Worm (Caenorhabditis elegans) whole organism, mixed stage, embryonic: ENCODE results near the gene aff-1.
A peak's percentile ranks its signal among the peaks of the same experiment; 100 is the strongest.

Experiments
- M03D4.4 ChIP-seq: sonication (generic microtip); optimal IDR thresholded peaks from 2 replicates; lab custom pipeline; 2017; ENCODE audit warnings: mild to moderate bottlenecking, missing genetic modification characterization, missing compliant biosample characterization
- bed-3 ChIP-seq: fragments of 200-800 bp; sonication (Bioruptor generic); optimal IDR thresholded peaks from 3 replicates; lab custom pipeline; 2018; ENCODE audit warnings: mild to moderate bottlenecking, missing genetic modification characterization, moderate library complexity, missing compliant biosample characterization
- blmp-1 ChIP-seq: fragments of 150-350 bp; optimal IDR thresholded peaks from 2 replicates; lab custom pipeline; 2014; ENCODE audit warnings: missing biosample characterization, missing genetic modification characterization
- ceh-39 ChIP-seq: fragments of 150-350 bp; optimal IDR thresholded peaks from 2 replicates; lab custom pipeline; 2014; ENCODE audit warnings: missing biosample characterization, missing genetic modification characterization
- ceh-43 ChIP-seq: fragments of 200-800 bp; sonication (Bioruptor generic); optimal IDR thresholded peaks from 2 replicates; lab custom pipeline; 2018; ENCODE audit warnings: mild to moderate bottlenecking, missing genetic modification characterization, moderate library complexity, missing compliant biosample characterization
- ceh-83 ChIP-seq: fragments of 200-800 bp; sonication (Bioruptor generic); optimal IDR thresholded peaks from 2 replicates; lab custom pipeline; 2018; ENCODE audit warnings: mild to moderate bottlenecking, missing genetic modification characterization, missing compliant biosample characterization
- ces-1 ChIP-seq: fragments of 150-350 bp; optimal IDR thresholded peaks from 2 replicates; lab custom pipeline; 2014; ENCODE audit warnings: missing biosample characterization, missing genetic modification reagents, missing genetic modification characterization
- cnd-1 ChIP-seq: fragments of 200-800 bp; sonication (Bioruptor generic); optimal IDR thresholded peaks from 2 replicates; lab custom pipeline; 2018; ENCODE audit warnings: mild to moderate bottlenecking, missing genetic modification characterization, missing compliant biosample characterization
- drap-1 ChIP-seq: fragments of 200-800 bp; sonication (Bioruptor generic); optimal IDR thresholded peaks from 3 replicates; lab custom pipeline; 2018; ENCODE audit warnings: mild to moderate bottlenecking, missing genetic modification characterization, missing compliant biosample characterization
- elt-1 ChIP-seq: sonication (generic microtip); optimal IDR thresholded peaks from 2 replicates; lab custom pipeline; 2017; ENCODE audit warnings: missing genetic modification characterization, mild to moderate bottlenecking, missing compliant biosample characterization, antibody characterized with exemption, moderate library complexity, borderline replicate concordance; ENCODE audit not compliant: insufficient read depth
- elt-3 ChIP-seq: fragments of 150-350 bp; optimal IDR thresholded peaks from 2 replicates; lab custom pipeline; 2014; ENCODE audit warnings: missing biosample characterization, missing genetic modification characterization
- flh-1 ChIP-seq: fragments of 200-800 bp; sonication (Bioruptor generic); optimal IDR thresholded peaks from 2 replicates; lab custom pipeline; 2018; ENCODE audit warnings: mild to moderate bottlenecking, missing genetic modification characterization, moderate library complexity, missing compliant biosample characterization
- ham-2 ChIP-seq: fragments of 200-800 bp; sonication (Bioruptor generic); optimal IDR thresholded peaks from 2 replicates; lab custom pipeline; 2018; ENCODE audit warnings: mild to moderate bottlenecking, missing genetic modification characterization, missing compliant biosample characterization
- hlh-1 ChIP-seq: fragments of 150-350 bp; optimal IDR thresholded peaks from 2 replicates; lab custom pipeline; 2014; ENCODE audit warnings: missing biosample characterization, missing genetic modification reagents, missing genetic modification characterization
- lin-13 ChIP-seq: fragments of 150-350 bp; optimal IDR thresholded peaks from 2 replicates; lab custom pipeline; 2014; ENCODE audit warnings: missing biosample characterization, missing genetic modification characterization
- lin-32 ChIP-seq: fragments of 200-800 bp; sonication (Bioruptor generic); optimal IDR thresholded peaks from 2 replicates; lab custom pipeline; 2018; ENCODE audit warnings: mild to moderate bottlenecking, missing genetic modification characterization, missing compliant biosample characterization
- lsy-2 ChIP-seq: fragments of 150-350 bp; optimal IDR thresholded peaks from 2 replicates; lab custom pipeline; 2014; ENCODE audit warnings: missing biosample characterization, missing genetic modification characterization
- mab-5 ChIP-seq: fragments of 150-350 bp; optimal IDR thresholded peaks from 2 replicates; lab custom pipeline; 2014; ENCODE audit warnings: missing biosample characterization, missing genetic modification characterization
- mep-1 ChIP-seq: fragments of 150-350 bp; optimal IDR thresholded peaks from 2 replicates; lab custom pipeline; 2017; ENCODE audit warnings: missing biosample characterization, missing genetic modification reagents, missing genetic modification characterization, inconsistent platforms
- mls-2 ChIP-seq: sonication (generic microtip); optimal IDR thresholded peaks from 2 replicates; lab custom pipeline; 2016; ENCODE audit warnings: mild to moderate bottlenecking, missing genetic modification characterization, moderate library complexity, missing compliant biosample characterization
- nhr-12 ChIP-seq: fragments of 150-350 bp; optimal IDR thresholded peaks from 2 replicates; lab custom pipeline; 2014; ENCODE audit warnings: missing biosample characterization, missing genetic modification characterization
- nhr-2 ChIP-seq: fragments of 150-350 bp; optimal IDR thresholded peaks from 2 replicates; lab custom pipeline; 2014; ENCODE audit warnings: missing biosample characterization, missing genetic modification characterization
- nhr-237 ChIP-seq: fragments of 150-350 bp; optimal IDR thresholded peaks from 2 replicates; lab custom pipeline; 2014; ENCODE audit warnings: missing biosample characterization, missing genetic modification characterization
- nhr-28 ChIP-seq: fragments of 150-350 bp; optimal IDR thresholded peaks from 2 replicates; lab custom pipeline; 2014; ENCODE audit warnings: missing biosample characterization, missing genetic modification characterization
- nhr-76 ChIP-seq: sonication (generic microtip); optimal IDR thresholded peaks from 2 replicates; lab custom pipeline; 2017; ENCODE audit warnings: missing biosample characterization, missing genetic modification characterization
- pha-4 ChIP-seq: fragments of 150-350 bp; optimal IDR thresholded peaks from 2 replicates; lab custom pipeline; 2018; ENCODE audit warnings: missing biosample characterization, missing genetic modification reagents, missing genetic modification characterization
- sem-2 ChIP-seq: fragments of 200-800 bp; sonication (Bioruptor generic); optimal IDR thresholded peaks from 2 replicates; lab custom pipeline; 2018; ENCODE audit warnings: mild to moderate bottlenecking, missing genetic modification characterization, missing compliant biosample characterization
- snpc-4 ChIP-seq: fragments of 150-350 bp; optimal IDR thresholded peaks from 2 replicates; lab custom pipeline; 2014; ENCODE audit warnings: missing biosample characterization, missing genetic modification characterization
- sptf-1 ChIP-seq: sonication (generic microtip); optimal IDR thresholded peaks from 2 replicates; lab custom pipeline; 2017; ENCODE audit warnings: mild to moderate bottlenecking, missing genetic modification characterization, moderate library complexity, missing compliant biosample characterization
- tbx-8 ChIP-seq: fragments of 200-800 bp; sonication (Bioruptor generic); optimal IDR thresholded peaks from 2 replicates; lab custom pipeline; 2018; ENCODE audit warnings: mild to moderate bottlenecking, missing genetic modification characterization, moderate library complexity, missing compliant biosample characterization
- unc-120 ChIP-seq: sonication (generic microtip); optimal IDR thresholded peaks from 2 replicates; lab custom pipeline; 2017; ENCODE audit warnings: missing genetic modification characterization, missing compliant biosample characterization; ENCODE audit not compliant: poor library complexity, severe bottlenecking
- unc-39 ChIP-seq: fragments of 150-350 bp; optimal IDR thresholded peaks from 2 replicates; lab custom pipeline; 2014; ENCODE audit warnings: missing biosample characterization, missing genetic modification characterization
- unc-62 ChIP-seq: fragments of 150-350 bp; optimal IDR thresholded peaks from 2 replicates; lab custom pipeline; 2014; ENCODE audit warnings: missing biosample characterization, missing genetic modification reagents, missing genetic modification characterization
- zip-8 ChIP-seq: fragments of 150-350 bp; optimal IDR thresholded peaks from 2 replicates; lab custom pipeline; 2014; ENCODE audit warnings: missing biosample characterization, missing genetic modification characterization
- ztf-11 ChIP-seq: fragments of 150-350 bp; optimal IDR thresholded peaks from 2 replicates; lab custom pipeline; 2014; ENCODE audit warnings: missing biosample characterization, missing genetic modification characterization

aff-1 gene

DNA sequence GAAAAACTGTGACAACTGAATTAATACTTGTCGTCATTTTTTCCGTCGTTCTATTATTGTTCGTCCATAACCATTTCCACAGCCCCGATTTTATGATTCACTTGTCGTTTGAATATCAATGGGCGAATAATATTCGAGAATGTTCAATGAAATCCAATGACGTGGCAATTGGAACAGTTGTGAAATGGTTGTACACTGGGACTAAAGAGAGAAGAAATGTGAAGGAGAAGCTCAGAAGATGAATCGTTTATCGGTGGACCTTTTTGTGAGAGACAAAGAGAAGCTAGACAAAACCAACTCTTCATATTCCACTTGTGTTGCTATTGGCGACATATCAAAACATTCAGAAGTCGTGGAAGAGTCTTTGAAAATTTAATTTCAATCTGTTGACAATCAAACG, 7.3 kb upstream of the aff-1 start, which contains the start of gene clhm-1:
TSS of gene clhm-1 (minus strand) at position 207 of the 400 bp plus-strand sequence.
- TF ChIP-seq hlh-1 (tag; lab: Kevin White, UChicago) (peak; percentile 62), elt-1 (tag; lab: Kevin White, UChicago) (no peak)

ce11 chrII:6860043-6860442, 3.5 kb downstream of the aff-1 start:
- TF ChIP-seq mep-1 (tag; lab: Kevin White, UChicago) (no peak), nhr-76 (tag; lab: Kevin White, UChicago) (no peak), lin-32 (GFP tag; lab: Kevin White, UChicago) (no peak), mab-5 (tag; lab: Kevin White, UChicago) (no peak), elt-1 (tag; lab: Kevin White, UChicago) (no peak), cnd-1 (no peak), M03D4.4 (tag; lab: Kevin White, UChicago) (no peak), ztf-11 (tag; lab: Kevin White, UChicago) (no peak), pha-4 (no peak), drap-1 (no peak)

- no peak for TF ChIP-seq ztf-11 (tag; lab: Kevin White, UChicago)
- TF ChIP-seq ham-2 = peak; percentile 46
- peak; percentile 38 for TF ChIP-seq unc-120 (tag; lab: Kevin White, UChicago)
- TF ChIP-seq mep-1 (tag; lab: Kevin White, UChicago) = peak; percentile 17
- peak; percentile 30 for TF ChIP-seq nhr-237 (tag; lab: Kevin White, UChicago)
- TF ChIP-seq snpc-4 (tag; lab: Kevin White, UChicago) = no peak
- peak; percentile 10 for TF ChIP-seq hlh-1 (tag; lab: Kevin White, UChicago)
- TF ChIP-seq sptf-1 (tag; lab: Kevin White, UChicago) = peak; percentile 71
- peak; percentile 62 for TF ChIP-seq lin-13 (tag; lab: Kevin White, UChicago)
- TF ChIP-seq pha-4 = peak; percentile 75
- no peak for TF ChIP-seq lsy-2
- peak; percentile 57 for TF ChIP-seq unc-62 (GFP tag; lab: Kevin White, UChicago)
- peak; percentile 28 for TF ChIP-seq M03D4.4 (tag; lab: Kevin White, UChicago)
- no peak for TF ChIP-seq sem-2 (GFP tag; lab: Kevin White, UChicago)
- TF ChIP-seq mls-2 = peak; percentile 80
- TF ChIP-seq lin-32 (GFP tag; lab: Kevin White, UChicago) = no peak
- no peak for TF ChIP-seq ceh-39 (tag; lab: Kevin White, UChicago)
- no peak for TF ChIP-seq nhr-28 (tag; lab: Kevin White, UChicago)
- peak; percentile 15 for TF ChIP-seq drap-1
- peak; percentile 65 for TF ChIP-seq ces-1 (GFP tag; lab: Kevin White, UChicago)
- TF ChIP-seq mab-5 (tag; lab: Kevin White, UChicago) = no peak
- TF ChIP-seq elt-3 (tag; lab: Kevin White, UChicago) = no peak
- no peak for TF ChIP-seq flh-1 (GFP tag; lab: Kevin White, UChicago)
- TF ChIP-seq, all 35 proteins: peak for 13
Measured at ce11 chrII:6858835-6859234, 4.7 kb downstream of the aff-1 start.

- no peak for TF ChIP-seq mep-1 (tag; lab: Kevin White, UChicago)
Measured at ce11 chrII:6858201-6858600, 5.4 kb downstream of the aff-1 start, which contains the start of gene dnj-5. TSS of gene dnj-5 (minus strand) at chrII:6858301.

ce11 chrII:6853059-6853466, 10.5 kb downstream of the aff-1 start:
- TF ChIP-seq ham-2 = peak; percentile 68
- TF ChIP-seq mls-2 = peak; percentile 95
- TF ChIP-seq lsy-2 = peak; percentile 35
- TF ChIP-seq elt-1 (tag; lab: Kevin White, UChicago) = peak; percentile 32
- peak; percentile 72 for TF ChIP-seq ztf-11 (tag; lab: Kevin White, UChicago)
- peak; percentile 76 for TF ChIP-seq unc-62 (GFP tag; lab: Kevin White, UChicago)
- TF ChIP-seq sem-2 (GFP tag; lab: Kevin White, UChicago) = peak; percentile 88
- peak; percentile 68 for TF ChIP-seq mep-1 (tag; lab: Kevin White, UChicago)
- TF ChIP-seq nhr-2 (tag; lab: Kevin White, UChicago) = no peak
- TF ChIP-seq nhr-237 (tag; lab: Kevin White, UChicago) = peak; percentile 45
- peak; percentile 94 for TF ChIP-seq ceh-83 (GFP tag; lab: Kevin White, UChicago)
- TF ChIP-seq unc-39 (tag; lab: Kevin White, UChicago) = peak; percentile 68
- peak; percentile 75 for TF ChIP-seq ceh-43 (GFP tag; lab: Kevin White, UChicago)
- TF ChIP-seq nhr-28 (tag; lab: Kevin White, UChicago) = peak; percentile 27
- no peak for TF ChIP-seq zip-8
- TF ChIP-seq unc-120 (tag; lab: Kevin White, UChicago) = peak; percentile 76
- peak; percentile 65 for TF ChIP-seq flh-1 (GFP tag; lab: Kevin White, UChicago)
- peak; percentile 94 for TF ChIP-seq sptf-1 (tag; lab: Kevin White, UChicago)
- no peak for TF ChIP-seq mab-5 (tag; lab: Kevin White, UChicago)
- TF ChIP-seq hlh-1 (tag; lab: Kevin White, UChicago) = peak; percentile 32
- TF ChIP-seq lin-32 (GFP tag; lab: Kevin White, UChicago) = peak; percentile 91
- peak; percentile 91 for TF ChIP-seq drap-1
- no peak for TF ChIP-seq nhr-76 (tag; lab: Kevin White, UChicago)
- peak; percentile 96 for TF ChIP-seq cnd-1
- peak; percentile 57 for TF ChIP-seq ces-1 (GFP tag; lab: Kevin White, UChicago)
- TF ChIP-seq pha-4 = no peak
- peak; percentile 74 for TF ChIP-seq tbx-8 (GFP tag; lab: Kevin White, UChicago)
- peak; percentile 72 for TF ChIP-seq bed-3 (GFP tag; lab: Kevin White, UChicago)
- TF ChIP-seq nhr-12 (tag; lab: Kevin White, UChicago) = peak; percentile 55
- no peak for TF ChIP-seq blmp-1 (tag; lab: Kevin White, UChicago)
- TF ChIP-seq snpc-4 (tag; lab: Kevin White, UChicago) = no peak
- peak; percentile 93 for TF ChIP-seq M03D4.4 (tag; lab: Kevin White, UChicago)
- peak; percentile 75 for TF ChIP-seq lin-13 (tag; lab: Kevin White, UChicago)
- TF ChIP-seq elt-3 (tag; lab: Kevin White, UChicago) = no peak
- no peak for TF ChIP-seq ceh-39 (tag; lab: Kevin White, UChicago)
